Worm (Caenorhabditis elegans) whole organism, young adult: ENCODE measurements around the gene C14C10.2.

Experiments used
- cebp-1 ChIP-seq, 2 experiments: fragments of 200-800 bp in 1 of 2; sonication (Bioruptor generic) in 1 of 2; sonication (generic microtip) in 1 of 2; IDR thresholded peaks in 1 of 2; optimal IDR thresholded peaks in 1 of 2; 2 replicates each; pipeline versions ENCODE4 v1.3.6 to Lab custom; 2017 to 2022; ENCODE audit warnings: missing compliant biosample characterization in 2 of 2, missing genetic modification characterization in 2 of 2, mild to moderate bottlenecking in 1 of 2, missing genetic modification reagents in 1 of 2, moderate library complexity in 1 of 2
- snpc-4 ChIP-seq, 5 experiments: fragments of 150-350 bp in 1 of 5; sonication (generic microtip) in 4 of 5; optimal IDR thresholded peaks; 2 replicates each; lab custom pipeline; 2014 to 2018; ENCODE audit warnings: missing genetic modification characterization in 5 of 5, missing biosample characterization in 3 of 5, antibody characterized with exemption in 2 of 5, mild to moderate bottlenecking in 2 of 5, missing compliant biosample characterization in 2 of 5, missing genotype in 2 of 5, moderate library complexity in 2 of 5, missing genetic modification reagents in 1 of 5

- TF ChIP-seq cebp-1 (GFP tag; IDR thresholded peaks at IDR 0.05; lab: Robert Waterston, UW), result no peak
- TF ChIP-seq cebp-1 (tag; optimal IDR thresholded peaks at IDR 0.05; lab: Kevin White, UChicago), result no peak
- no peak for TF ChIP-seq snpc-4 (GFP tag; optimal IDR thresholded peaks at IDR 0.05; lab: Kevin White, UChicago)
- TF ChIP-seq snpc-4 (tag; optimal IDR thresholded peaks at IDR 0.05; lab: Kevin White, UChicago), result no peak
These were observed 43.4 kb downstream of the C14C10.2 start for ce11 chrV:12548830-12549229.
